Worm (Caenorhabditis elegans): ENCODE measurements around the gene C16H3.3.

- no peak for TF ChIP-seq tab-1 (GFP tag; IDR thresholded peaks at IDR 0.05)
- TF ChIP-seq cog-1 (tag; optimal IDR thresholded peaks at IDR 0.05): no peak
- no peak for TF ChIP-seq ztf-23 (GFP tag; IDR thresholded peaks at IDR 0.05)
- no peak for TF ChIP-seq ref-1 (GFP tag; conservative IDR thresholded peaks at IDR 0.05)
- no peak for TF ChIP-seq flt-1 (GFP tag; IDR thresholded peaks at IDR 0.05)
- TF ChIP-seq T22C8.4 (GFP tag; IDR thresholded peaks at IDR 0.05): no peak
These were observed 15.9 kb upstream of the C16H3.3 start for ce11 chrX:17625729-17626128.
